2 worm cellular contexts compared by ENCODE assay signal in genomic region chrX:4402854-4403253, ce11.
A peak's percentile ranks its signal among the peaks of the same experiment; 100 is the strongest.
TF ChIP-seq lines count a peak whose summit lies in the region.

TSS of gene D1079.1 (plus strand) at chrX:4403154.

TF ChIP-seq in whole organism, L2 larva, 48 proteins besides CTCF, POLR2A, EP300 and RAD21:
- TF ChIP-seq nhr-12 (tag; optimal IDR thresholded peaks at IDR 0.05; lab: Kevin White, UChicago) (no peak), unc-55 (GFP tag; optimal IDR thresholded peaks at IDR 0.05; lab: Kevin White, UChicago) (peak; percentile 31)

TF ChIP-seq in whole organism, L4 larva, 104 proteins besides CTCF, POLR2A, EP300 and RAD21:
- TF ChIP-seq lin-39 (tag; optimal IDR thresholded peaks at IDR 0.05; lab: Kevin White, UChicago): peak; percentile 20
- TF ChIP-seq madf-5 (GFP tag; IDR thresholded peaks at IDR 0.05; lab: Robert Waterston, UW): no peak
- TF ChIP-seq mep-1 (tag; optimal IDR thresholded peaks at IDR 0.05; lab: Kevin White, UChicago): no peak

Comparison
In these comparisons a context has a peak if more than half of its experiments do, and no peak if none do; other contexts are left out.
1. Of the 23 proteins assayed by ChIP-seq in both whole organism, L4 larva and whole organism, L2 larva: peak only in whole organism, L4 larva: lin-39; only in whole organism, L2 larva: none; in both: none; in neither: 22.